Worm (Caenorhabditis elegans) whole organism, L3 larva: Measurements from ENCODE around the gene Y43F8B.10.

Experiments used
- ZK546.5 ChIP-seq: sonication (generic microtip); optimal IDR thresholded peaks from 2 replicates; lab custom pipeline; 2017; ENCODE audit warnings: missing biosample characterization, missing genetic modification characterization
- aly-2 ChIP-seq: fragments of 150-350 bp; optimal IDR thresholded peaks from 2 replicates; lab custom pipeline; 2014; ENCODE audit warnings: missing biosample characterization, missing genetic modification characterization
- ceh-82 ChIP-seq: fragments of 150-350 bp; optimal IDR thresholded peaks from 2 replicates; lab custom pipeline; 2014; ENCODE audit warnings: missing biosample characterization, missing genetic modification characterization
- ceh-9 ChIP-seq: sonication (generic microtip); optimal IDR thresholded peaks from 2 replicates; lab custom pipeline; 2018; ENCODE audit warnings: missing biosample characterization, missing genetic modification characterization
- daf-12 ChIP-seq: fragments of 150-350 bp; optimal IDR thresholded peaks from 2 replicates; lab custom pipeline; 2014; ENCODE audit warnings: missing biosample characterization, missing genetic modification reagents, missing genetic modification characterization
- egl-27 ChIP-seq: sonication (generic microtip); optimal IDR thresholded peaks from 4 replicates; lab custom pipeline; 2017; ENCODE audit warnings: missing biosample characterization, missing genetic modification reagents, missing genetic modification characterization
- egl-5 ChIP-seq: fragments of 150-350 bp; optimal IDR thresholded peaks from 2 replicates; lab custom pipeline; 2017; ENCODE audit warnings: missing biosample characterization, missing genetic modification reagents, missing genetic modification characterization, inconsistent platforms
- elt-1 ChIP-seq: fragments of 150-350 bp; optimal IDR thresholded peaks from 2 replicates; lab custom pipeline; 2014; ENCODE audit warnings: missing biosample characterization, missing genetic modification characterization
- elt-2 ChIP-seq: sonication (generic microtip); optimal IDR thresholded peaks from 2 replicates; lab custom pipeline; 2016; ENCODE audit warnings: missing genetic modification reagents, mild to moderate bottlenecking, missing genetic modification characterization, missing compliant biosample characterization
- elt-3 ChIP-seq, 3 experiments: fragments of 150-350 bp in 1 of 3; sonication (generic microtip) in 2 of 3; optimal IDR thresholded peaks; 2 replicates in 2 of 3; 4 replicates in 1 of 3; lab custom pipeline; 2014 to 2017; ENCODE audit warnings: missing biosample characterization in 3 of 3, missing genetic modification characterization in 3 of 3
- eor-1 ChIP-seq, 2 experiments: fragments of 150-350 bp; optimal IDR thresholded peaks; 2 replicates each; lab custom pipeline; 2014 to 2018; ENCODE audit warnings: missing biosample characterization in 2 of 2, missing genetic modification characterization in 2 of 2
- fos-1 ChIP-seq: fragments of 150-350 bp; optimal IDR thresholded peaks from 2 replicates; lab custom pipeline; 2014; ENCODE audit warnings: missing biosample characterization, missing genetic modification characterization
- jun-1 ChIP-seq: fragments of 150-350 bp; optimal IDR thresholded peaks from 2 replicates; lab custom pipeline; 2014; ENCODE audit warnings: missing biosample characterization, missing genetic modification reagents, missing genetic modification characterization
- lin-15B ChIP-seq: fragments of 150-350 bp; optimal IDR thresholded peaks from 2 replicates; lab custom pipeline; 2014; ENCODE audit warnings: missing biosample characterization, missing genetic modification characterization
- mdl-1 ChIP-seq: fragments of 150-350 bp; optimal IDR thresholded peaks from 2 replicates; lab custom pipeline; 2014; ENCODE audit warnings: missing biosample characterization, missing genetic modification characterization
- nhr-11 ChIP-seq: fragments of 150-350 bp; optimal IDR thresholded peaks from 2 replicates; lab custom pipeline; 2014; ENCODE audit warnings: missing biosample characterization, missing genetic modification characterization
- nhr-12 ChIP-seq: fragments of 150-350 bp; optimal IDR thresholded peaks from 2 replicates; lab custom pipeline; 2014; ENCODE audit warnings: missing biosample characterization, missing genetic modification characterization
- nhr-23 ChIP-seq: fragments of 150-350 bp; optimal IDR thresholded peaks from 2 replicates; lab custom pipeline; 2014; ENCODE audit warnings: missing biosample characterization, missing genetic modification reagents, missing genetic modification characterization
- nhr-76 ChIP-seq: fragments of 150-350 bp; sonication (generic microtip); optimal IDR thresholded peaks from 5 replicates; lab custom pipeline; 2014; ENCODE audit warnings: missing biosample characterization, missing genetic modification characterization
- pha-4 ChIP-seq: fragments of 150-350 bp; optimal IDR thresholded peaks from 2 replicates; lab custom pipeline; 2014; ENCODE audit warnings: missing biosample characterization, missing genetic modification reagents, missing genetic modification characterization
- pqm-1 ChIP-seq: fragments of 150-350 bp; optimal IDR thresholded peaks from 2 replicates; lab custom pipeline; 2017; ENCODE audit warnings: missing biosample characterization, missing genetic modification characterization, inconsistent platforms
- snpc-4 ChIP-seq: fragments of 150-350 bp; optimal IDR thresholded peaks from 2 replicates; lab custom pipeline; 2014; ENCODE audit warnings: missing biosample characterization, missing genetic modification characterization

Y43F8B.10 gene

DNA sequence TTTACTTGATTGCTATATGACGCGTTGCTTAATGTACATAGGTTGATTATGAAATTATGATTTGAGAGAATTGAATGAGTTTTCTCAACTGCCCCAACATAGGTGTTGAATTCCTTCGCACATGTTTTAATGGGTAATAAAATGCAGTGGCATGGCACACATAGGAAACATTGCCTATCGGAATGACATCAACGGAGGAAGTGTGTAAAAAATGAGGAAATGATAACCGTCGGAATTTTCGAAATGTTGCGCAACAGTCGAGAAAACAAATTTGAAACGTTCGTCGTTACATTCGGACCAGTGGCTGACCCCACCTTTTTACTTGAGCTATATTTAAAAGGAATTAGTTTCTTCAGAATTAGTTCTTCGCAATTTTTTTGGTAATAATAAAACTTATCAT is 42.2 kb upstream of the Y43F8B.10 start:
- TF ChIP-seq elt-2 (tag; lab: Kevin White, UChicago) (peak; percentile 40), pha-4 (tag; lab: Kevin White, UChicago) (no peak)

DNA sequence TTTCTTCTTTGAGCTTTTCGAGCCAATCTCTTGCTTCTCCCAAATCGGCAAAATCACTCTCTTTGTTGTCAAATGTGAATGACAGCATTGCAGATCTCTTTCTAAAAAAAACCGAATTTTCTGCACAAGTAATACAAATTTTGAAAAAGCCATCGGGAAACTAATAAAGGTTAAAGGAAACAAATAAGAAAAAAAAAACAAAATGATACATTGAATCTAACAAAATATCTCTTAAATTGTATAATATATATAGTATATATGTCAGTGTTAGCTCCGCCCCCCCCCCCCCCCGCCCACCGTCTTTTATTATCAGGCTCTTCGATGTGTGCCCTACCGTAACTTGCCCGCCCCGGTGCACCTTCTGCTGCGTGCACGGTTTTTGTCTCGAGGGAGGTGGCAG is 41.3 kb upstream of the Y43F8B.10 start, which contains the start of gene C25F9.11:
C25F9.11 (minus strand) TSS at position 101 of the 400 bp plus-strand sequence.
- TF ChIP-seq elt-2 (tag; lab: Kevin White, UChicago) (peak; percentile 12), nhr-23 (tag; lab: Kevin White, UChicago) (no peak), lin-15B (tag; lab: Kevin White, UChicago) (no peak)

DNA sequence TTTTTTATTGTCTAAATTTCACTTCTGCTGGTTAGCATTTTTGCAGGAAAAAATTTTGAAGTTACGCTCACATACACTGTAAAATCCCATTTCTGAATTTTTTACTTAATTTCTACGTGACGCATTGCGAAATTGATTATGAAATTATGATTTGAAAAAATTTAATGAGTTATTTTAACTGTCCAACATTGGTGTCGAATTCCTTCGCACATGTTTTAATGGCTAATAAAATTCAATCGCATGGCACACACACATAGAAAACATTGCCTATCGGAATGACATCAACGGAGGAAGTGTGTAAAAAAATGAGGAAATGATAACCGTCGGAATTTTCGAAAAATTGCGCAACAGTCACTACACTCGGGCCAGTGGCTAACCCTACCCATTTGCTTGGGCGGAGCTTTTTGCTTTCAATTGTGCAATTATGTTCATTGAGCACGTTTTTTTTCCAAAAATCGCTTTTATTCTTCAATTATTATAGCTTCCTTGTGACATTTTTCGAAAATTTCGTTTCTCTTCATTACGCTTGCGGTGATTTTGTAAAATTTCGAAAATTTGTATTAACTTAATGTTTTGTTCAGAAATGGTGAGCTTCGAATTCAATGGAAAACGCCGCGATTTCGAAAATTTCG is 40.3 kb upstream of the Y43F8B.10 start, which contains the start of gene C25F9.16:
C25F9.16 (plus strand) TSS at position 582 of the 632 bp plus-strand sequence.
- TF ChIP-seq elt-1 (tag; lab: Kevin White, UChicago) (no peak), nhr-11 (tag; lab: Kevin White, UChicago) (no peak), elt-2 (tag; lab: Kevin White, UChicago) (peak; percentile 60), ZK546.5 (tag; lab: Kevin White, UChicago) (no peak), nhr-12 (tag; lab: Kevin White, UChicago) (no peak), egl-5 (tag; lab: Kevin White, UChicago) (no peak), pqm-1 (tag; lab: Kevin White, UChicago) (peak; percentile 1), pha-4 (tag; lab: Kevin White, UChicago) (no peak), aly-2 (tag; lab: Kevin White, UChicago) (no peak), lin-15B (tag; lab: Kevin White, UChicago) (no peak)

DNA sequence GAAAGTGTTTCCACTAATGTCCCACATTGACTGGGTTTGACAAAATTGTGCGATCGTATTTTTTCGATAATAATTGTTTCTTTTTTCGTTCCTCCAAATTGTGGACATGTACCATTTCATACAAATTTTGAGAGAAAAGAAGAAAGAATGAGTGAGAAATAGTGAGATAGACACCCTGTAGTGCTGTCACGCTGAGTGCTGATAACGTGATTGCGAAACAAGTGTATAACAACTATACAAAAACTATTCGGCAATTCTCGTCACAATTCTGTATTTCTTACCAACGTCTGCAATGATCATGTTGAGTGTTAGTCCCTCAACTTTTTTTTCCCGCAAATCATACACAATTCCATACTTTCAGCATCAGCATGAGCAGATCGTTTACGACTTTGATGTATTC is 38.0 kb upstream of the Y43F8B.10 start, which contains the start of gene C25F9.14:
C25F9.14 (plus strand) TSS at position 178 of the 400 bp plus-strand sequence.
- no peak for TF ChIP-seq jun-1 (tag; lab: Kevin White, UChicago)
- TF ChIP-seq elt-2 (tag; lab: Kevin White, UChicago), result peak; percentile 49

DNA sequence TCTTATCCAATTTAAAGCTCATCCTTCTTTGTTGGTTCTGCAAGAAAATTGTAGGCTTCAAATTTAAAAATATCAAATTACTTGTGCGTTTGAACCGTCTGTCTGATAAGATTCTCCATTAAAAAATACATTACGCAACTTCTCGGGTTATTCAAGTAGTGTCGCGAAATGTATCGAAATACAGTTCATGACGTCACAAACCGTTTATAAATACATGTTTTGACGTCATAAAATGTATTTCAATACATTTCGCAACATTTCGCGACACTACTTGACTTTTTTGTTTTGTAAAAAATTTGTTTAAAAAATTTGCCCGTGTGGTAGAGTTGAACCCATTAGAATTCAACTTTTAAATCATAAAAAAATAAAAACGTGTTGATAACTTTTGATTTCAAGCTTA is 30.7 kb upstream of the Y43F8B.10 start:
- TF ChIP-seq elt-2 (tag; lab: Kevin White, UChicago) (peak; percentile 30), egl-27 (tag; lab: Kevin White, UChicago) (no peak), eor-1 (tag; optimal IDR thresholded peaks at IDR 0.05; lab: Kevin White, UChicago) (no peak), fos-1 (no peak), nhr-11 (tag; lab: Kevin White, UChicago) (no peak), mdl-1 (tag; lab: Kevin White, UChicago) (no peak), elt-3 (tag; optimal IDR thresholded peaks at IDR 0.05; lab: Kevin White, UChicago) (no peak)

DNA sequence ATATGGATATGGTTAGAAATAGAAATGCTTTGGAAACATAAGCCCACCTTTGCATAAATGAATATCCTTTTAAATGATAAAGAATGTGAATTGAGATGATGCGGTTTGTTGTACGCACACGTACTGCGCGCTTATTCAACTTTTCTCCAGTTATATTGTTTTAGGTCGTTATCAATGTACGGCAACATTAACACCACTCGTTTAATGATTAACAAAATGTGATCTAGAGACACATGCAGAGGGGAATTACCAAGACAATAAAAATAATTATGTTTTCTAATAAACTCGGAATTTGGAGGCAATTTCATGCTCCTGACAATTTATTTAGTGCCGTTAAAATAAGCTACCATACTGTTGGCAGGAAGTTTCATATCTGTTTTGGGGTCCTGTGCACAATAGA is 28.8 kb upstream of the Y43F8B.10 start, which contains the start of gene M04C3.1:
M04C3.1 (minus strand) TSS at position 164 of the 400 bp plus-strand sequence.
- no peak for TF ChIP-seq pha-4 (tag; lab: Kevin White, UChicago)
- TF ChIP-seq eor-1 (tag; optimal IDR thresholded peaks at IDR 0.05; lab: Kevin White, UChicago), result no peak
- TF ChIP-seq pqm-1 (tag; lab: Kevin White, UChicago), result peak; percentile 24
- TF ChIP-seq elt-2 (tag; lab: Kevin White, UChicago), result peak; percentile 67

DNA sequence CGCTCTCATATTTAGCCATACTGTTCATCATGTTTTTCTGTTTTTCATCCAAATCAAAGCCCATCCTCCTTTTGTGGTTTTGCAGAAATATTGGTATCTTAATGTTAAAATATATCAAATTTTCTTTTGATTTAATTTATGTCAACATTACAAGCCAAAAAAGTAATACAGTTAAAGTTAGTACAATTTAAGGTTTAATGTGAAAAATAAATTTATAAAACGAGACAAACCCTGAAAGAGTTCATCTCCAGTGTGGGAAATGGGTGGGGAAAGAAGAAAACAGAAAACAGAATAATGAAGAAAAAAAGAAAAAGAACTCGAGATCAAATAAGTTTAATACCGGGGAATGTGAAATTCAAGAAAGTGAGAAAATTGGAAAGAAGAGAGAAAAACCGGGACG is 25.5 kb upstream of the Y43F8B.10 start, which contains the start of gene M04C3.2:
M04C3.2 (minus strand) TSS at position 101 of the 400 bp plus-strand sequence.
- no peak for TF ChIP-seq ceh-9 (tag; lab: Kevin White, UChicago)
- TF ChIP-seq elt-3 (tag; optimal IDR thresholded peaks at IDR 0.05; lab: Kevin White, UChicago), result no peak
- TF ChIP-seq nhr-76, result no peak
- no peak for TF ChIP-seq eor-1 (tag; optimal IDR thresholded peaks at IDR 0.05; lab: Kevin White, UChicago)
- no peak for TF ChIP-seq daf-12 (tag; lab: Kevin White, UChicago)
- TF ChIP-seq jun-1 (tag; lab: Kevin White, UChicago), result no peak
- no peak for TF ChIP-seq ceh-82 (tag; lab: Kevin White, UChicago)

DNA sequence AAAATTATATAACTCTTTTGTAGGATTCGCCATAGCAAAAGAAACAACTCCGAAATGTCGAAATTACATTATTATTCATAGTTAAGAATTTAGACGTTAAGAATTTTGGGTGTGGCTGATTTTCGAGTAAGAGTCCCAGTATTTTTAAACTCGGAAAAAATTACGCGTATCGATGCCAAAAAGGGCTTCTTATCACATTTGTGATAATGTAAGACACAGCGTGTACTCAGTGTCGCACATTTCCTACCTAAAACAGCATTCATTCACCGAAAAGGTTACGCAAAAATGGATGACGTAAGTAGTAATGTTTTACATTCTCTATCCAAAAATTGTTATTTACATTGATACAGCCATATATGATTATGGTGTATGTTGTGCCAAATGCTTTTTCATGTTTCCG is 24.7 kb upstream of the Y43F8B.10 start, which contains the start of gene M04C3.5:
M04C3.5 (plus strand) TSS at position 190 of the 400 bp plus-strand sequence.
- TF ChIP-seq pqm-1 (tag; lab: Kevin White, UChicago) (peak; percentile 14), snpc-4 (tag; lab: Kevin White, UChicago) (no peak), elt-2 (tag; lab: Kevin White, UChicago) (peak; percentile 67)
